Worm (Caenorhabditis elegans): ENCODE measurements around the gene irld-2.

ce11 chrX:13347251-13347650 lies 47.6 kb downstream of the irld-2 start:
- TF ChIP-seq nfya-1 (tag; optimal IDR thresholded peaks at IDR 0.05) (no peak), lin-11 (tag; optimal IDR thresholded peaks at IDR 0.05) (no peak), unc-55 (GFP tag; optimal IDR thresholded peaks at IDR 0.05) (no peak), pha-4 (tag; optimal IDR thresholded peaks at IDR 0.05) (no peak), sox-4 (tag; optimal IDR thresholded peaks at IDR 0.05) (no peak), zip-5 (tag; optimal IDR thresholded peaks at IDR 0.05) (no peak), sdc-2 (tag; optimal IDR thresholded peaks at IDR 0.05) (no peak), hlh-6 (tag; optimal IDR thresholded peaks at IDR 0.05) (no peak), pros-1 (tag; optimal IDR thresholded peaks at IDR 0.05) (no peak)
